Worm (Caenorhabditis elegans) whole organism, young adult: ENCODE data around the gene Y24F12A.1.
A peak's percentile ranks its signal among the peaks of the same experiment; 100 is the strongest.

ENCODE experiments used
- C06A6.2 ChIP-seq: fragments of 200-800 bp; sonication (Bioruptor generic); conservative IDR thresholded peaks from 2 replicates; pipeline ENCODE4 v1.3.6; 2022; ENCODE audit warnings: missing genetic modification characterization, missing compliant biosample characterization
- F23B12.7 ChIP-seq: sonication (generic microtip); optimal IDR thresholded peaks from 2 replicates; lab custom pipeline; 2017; ENCODE audit warnings: missing genetic modification characterization, mild to moderate bottlenecking, missing compliant biosample characterization, antibody characterized with exemption, moderate library complexity; ENCODE audit not compliant: insufficient read depth
- F39B2.1 ChIP-seq: fragments of 200-800 bp; sonication (Bioruptor generic); IDR thresholded peaks from 2 replicates; pipeline ENCODE4 v1.3.6; 2022; ENCODE audit warnings: missing genetic modification reagents, missing genetic modification characterization, missing compliant biosample characterization
- F49E8.2 ChIP-seq: sonication (generic microtip); optimal IDR thresholded peaks from 3 replicates; lab custom pipeline; 2017; ENCODE audit warnings: missing genetic modification characterization, mild to moderate bottlenecking, missing compliant biosample characterization, antibody characterized with exemption, moderate library complexity; ENCODE audit not compliant: insufficient read depth
- Y56A3A.18 ChIP-seq: fragments of 200-800 bp; sonication (Bioruptor generic); IDR thresholded peaks from 2 replicates; pipeline ENCODE4 v1.3.6; 2022; ENCODE audit warnings: missing genetic modification reagents, missing genetic modification characterization, missing compliant biosample characterization
- ZK185.1 ChIP-seq: sonication (generic microtip); optimal IDR thresholded peaks from 2 replicates; lab custom pipeline; 2016; ENCODE audit warnings: mild to moderate bottlenecking, missing genetic modification characterization, missing compliant biosample characterization; ENCODE audit not compliant: poor library complexity, severe bottlenecking
- aptf-2 ChIP-seq: fragments of 200-800 bp; sonication (Bioruptor generic); conservative IDR thresholded peaks from 2 replicates; pipeline ENCODE4 v1.3.6; 2022; ENCODE audit warnings: missing genetic modification reagents, missing genetic modification characterization, missing compliant biosample characterization
- athp-1 ChIP-seq: sonication (generic microtip); optimal IDR thresholded peaks from 2 replicates; lab custom pipeline; 2017; ENCODE audit warnings: mild to moderate bottlenecking, missing genetic modification characterization, missing compliant biosample characterization
- attf-5 ChIP-seq: fragments of 200-800 bp; sonication (Bioruptor generic); optimal IDR thresholded peaks from 2 replicates; lab custom pipeline; 2018; ENCODE audit warnings: mild to moderate bottlenecking, missing genetic modification characterization, missing compliant biosample characterization
- bed-1 ChIP-seq: fragments of 200-800 bp; sonication (Bioruptor generic); IDR thresholded peaks from 2 replicates; pipeline ENCODE4 v1.3.6; 2022; ENCODE audit warnings: missing genetic modification reagents, missing genetic modification characterization, missing compliant biosample characterization
- cebp-1 ChIP-seq, 2 experiments: fragments of 200-800 bp in 1 of 2; sonication (Bioruptor generic) in 1 of 2; sonication (generic microtip) in 1 of 2; IDR thresholded peaks in 1 of 2; optimal IDR thresholded peaks in 1 of 2; 2 replicates each; pipeline versions ENCODE4 v1.3.6 to Lab custom; 2017 to 2022; ENCODE audit warnings: missing compliant biosample characterization in 2 of 2, missing genetic modification characterization in 2 of 2, mild to moderate bottlenecking in 1 of 2, missing genetic modification reagents in 1 of 2, moderate library complexity in 1 of 2
- ceh-100 ChIP-seq: fragments of 200-800 bp; sonication (Bioruptor generic); IDR thresholded peaks from 2 replicates; pipeline ENCODE4 v1.3.6; 2022; ENCODE audit warnings: missing genetic modification reagents, missing genetic modification characterization, missing compliant biosample characterization
- dox-1 ChIP-seq: fragments of 200-800 bp; sonication (Bioruptor generic); IDR thresholded peaks from 2 replicates; pipeline ENCODE4 v1.3.6; 2022; ENCODE audit warnings: missing genetic modification reagents, missing genetic modification characterization, missing compliant biosample characterization
- dpl-1 ChIP-seq: fragments of 150-350 bp; optimal IDR thresholded peaks from 2 replicates; lab custom pipeline; 2014; ENCODE audit warnings: missing biosample characterization, missing genetic modification reagents, missing genetic modification characterization
- efl-1 ChIP-seq: fragments of 150-350 bp; optimal IDR thresholded peaks from 2 replicates; lab custom pipeline; 2014; ENCODE audit warnings: missing biosample characterization, missing genetic modification reagents, missing genetic modification characterization
- egl-18 ChIP-seq: fragments of 200-800 bp; sonication (Bioruptor generic); IDR thresholded peaks from 2 replicates; pipeline ENCODE4 v1.3.6; 2022; ENCODE audit warnings: missing genetic modification reagents, missing genetic modification characterization, missing compliant biosample characterization
- egl-44 ChIP-seq: fragments of 200-800 bp; sonication (Bioruptor generic); IDR thresholded peaks from 2 replicates; pipeline ENCODE4 v1.3.6; 2022; ENCODE audit warnings: missing genetic modification reagents, missing genetic modification characterization, missing compliant biosample characterization
- ekl-4 ChIP-seq: fragments of 200-800 bp; sonication (Bioruptor generic); IDR thresholded peaks from 2 replicates; pipeline ENCODE4 v1.3.6; 2022; ENCODE audit warnings: missing genetic modification reagents, missing genetic modification characterization, missing compliant biosample characterization
- him-1 ChIP-seq: sonication (generic microtip); optimal IDR thresholded peaks from 2 replicates; lab custom pipeline; 2016; ENCODE audit warnings: missing genotype, missing genetic modification reagents, missing genetic modification characterization, missing compliant biosample characterization
- hrde-1 ChIP-seq: sonication (generic microtip); optimal IDR thresholded peaks from 2 replicates; lab custom pipeline; 2016; ENCODE audit warnings: missing genetic modification characterization, mild to moderate bottlenecking, missing compliant biosample characterization, moderate library complexity, missing genotype, missing genetic modification reagents, borderline replicate concordance
- lin-26 ChIP-seq: fragments of 200-800 bp; sonication (Bioruptor generic); IDR thresholded peaks from 2 replicates; pipeline ENCODE4 v1.3.6; 2022; ENCODE audit warnings: missing genetic modification reagents, missing genetic modification characterization, missing compliant biosample characterization
- lin-54 ChIP-seq: fragments of 200-800 bp; sonication (Bioruptor generic); optimal IDR thresholded peaks from 2 replicates; lab custom pipeline; 2018; ENCODE audit warnings: mild to moderate bottlenecking, missing genetic modification characterization, missing compliant biosample characterization
- lsl-1 ChIP-seq: fragments of 200-800 bp; sonication (Bioruptor generic); optimal IDR thresholded peaks from 2 replicates; lab custom pipeline; 2018; ENCODE audit warnings: mild to moderate bottlenecking, missing genetic modification characterization, moderate library complexity, missing compliant biosample characterization
- mcd-1 ChIP-seq: fragments of 200-800 bp; sonication (Bioruptor generic); IDR thresholded peaks from 2 replicates; pipeline ENCODE4 v1.3.6; 2022; ENCODE audit warnings: missing genetic modification reagents, missing genetic modification characterization, missing compliant biosample characterization
- nfya-1 ChIP-seq: sonication (generic microtip); optimal IDR thresholded peaks from 2 replicates; lab custom pipeline; 2017; ENCODE audit warnings: antibody characterized with exemption, missing compliant biosample characterization, missing genetic modification characterization, borderline replicate concordance; ENCODE audit not compliant: insufficient read depth
- nfyb-1 ChIP-seq: fragments of 200-800 bp; sonication (Bioruptor generic); IDR thresholded peaks from 2 replicates; pipeline ENCODE4 v1.3.6; 2022; ENCODE audit warnings: missing genetic modification reagents, missing genetic modification characterization, missing compliant biosample characterization
- nhr-80 ChIP-seq: sonication (generic microtip); optimal IDR thresholded peaks from 2 replicates; lab custom pipeline; 2016; ENCODE audit warnings: missing genetic modification characterization, missing compliant biosample characterization
- pbrm-1 ChIP-seq: fragments of 200-800 bp; sonication (Bioruptor generic); IDR thresholded peaks from 2 replicates; pipeline ENCODE4 v1.3.6; 2022; ENCODE audit warnings: missing genetic modification reagents, missing genetic modification characterization, missing compliant biosample characterization
- pha-4 ChIP-seq: fragments of 150-350 bp; sonication (generic microtip); optimal IDR thresholded peaks from 2 replicates; lab custom pipeline; 2014; ENCODE audit warnings: missing biosample characterization, missing genetic modification reagents, missing genetic modification characterization
- snpc-1.3 ChIP-seq: sonication (generic microtip); optimal IDR thresholded peaks from 2 replicates; lab custom pipeline; 2017; ENCODE audit warnings: missing genetic modification characterization, mild to moderate bottlenecking, missing compliant biosample characterization, antibody characterized with exemption, moderate library complexity, missing genotype, missing genetic modification reagents; ENCODE audit not compliant: insufficient read depth
- snpc-3.4 ChIP-seq: sonication (generic microtip); optimal IDR thresholded peaks from 2 replicates; lab custom pipeline; 2017; ENCODE audit warnings: missing genetic modification characterization, mild to moderate bottlenecking, missing compliant biosample characterization, antibody characterized with exemption, moderate library complexity, missing genotype, missing genetic modification reagents
- snpc-4 ChIP-seq, 5 experiments: fragments of 150-350 bp in 1 of 5; sonication (generic microtip) in 4 of 5; optimal IDR thresholded peaks; 2 replicates each; lab custom pipeline; 2014 to 2018; ENCODE audit warnings: missing genetic modification characterization in 5 of 5, missing biosample characterization in 3 of 5, antibody characterized with exemption in 2 of 5, mild to moderate bottlenecking in 2 of 5, missing compliant biosample characterization in 2 of 5, missing genotype in 2 of 5, moderate library complexity in 2 of 5, missing genetic modification reagents in 1 of 5
- tbp1 ChIP-seq: fragments of 200-800 bp; sonication (Bioruptor generic); optimal IDR thresholded peaks from 2 replicates; lab custom pipeline; 2018; ENCODE audit warnings: mild to moderate bottlenecking, missing genetic modification characterization, missing compliant biosample characterization
- ztf-3 ChIP-seq: fragments of 200-800 bp; sonication (Bioruptor generic); optimal IDR thresholded peaks from 2 replicates; lab custom pipeline; 2018; ENCODE audit warnings: mild to moderate bottlenecking, missing genetic modification characterization, missing compliant biosample characterization

Y24F12A.1 gene

DNA sequence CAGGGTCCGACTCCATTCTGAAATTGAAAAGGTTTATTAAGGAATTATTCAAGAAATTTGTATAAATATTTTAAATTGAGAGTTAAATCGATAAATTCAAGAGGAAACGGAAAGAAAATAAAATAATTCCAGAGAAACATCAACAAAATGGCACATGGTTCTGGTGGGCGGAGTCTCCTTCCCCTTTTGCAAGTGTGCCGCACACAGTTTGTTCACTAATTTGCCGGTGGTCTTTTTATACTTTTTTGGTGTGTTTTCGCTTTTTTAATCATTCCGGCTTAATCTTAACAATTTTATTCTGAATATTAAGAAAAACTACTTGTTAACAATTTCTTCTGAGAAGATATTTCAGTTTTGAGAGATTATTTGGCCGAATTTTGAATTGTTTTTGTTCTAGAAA lies at the start of gene Y24F12A.1, which contains the start of gene ragc-1:
Y24F12A.1 (plus strand) TSS at position 346 of the 400 bp plus-strand sequence.
ragc-1 (minus strand) TSS at position 25 of the 400 bp plus-strand sequence.
- no peak for TF ChIP-seq aptf-2 (GFP tag; lab: Robert Waterston, UW)
- no peak for TF ChIP-seq efl-1 (GFP tag; lab: Kevin White, UChicago)
- TF ChIP-seq snpc-4 (GFP tag; optimal IDR thresholded peaks at IDR 0.05; lab: Kevin White, UChicago) = peak; percentile 7
- TF ChIP-seq snpc-4 (tag; optimal IDR thresholded peaks at IDR 0.05; lab: Kevin White, UChicago) = peak in 1 of 4 experiments; percentile 40
- 0 out of 2 replicates have a peak, but pooled peaks have one; percentile 19 for TF ChIP-seq mcd-1 (GFP tag; lab: Robert Waterston, UW)
- peak; percentile 79 for TF ChIP-seq F23B12.7 (tag; lab: Kevin White, UChicago)
- peak; percentile 22 for TF ChIP-seq pha-4 (tag; lab: Kevin White, UChicago)
- peak; percentile 60 for TF ChIP-seq snpc-1.3 (tag; lab: Kevin White, UChicago)
- no peak for TF ChIP-seq Y56A3A.18 (GFP tag; lab: Robert Waterston, UW)
- peak; percentile 71 for TF ChIP-seq ceh-100 (GFP tag; lab: Robert Waterston, UW)
- peak; percentile 56 for TF ChIP-seq snpc-3.4 (tag; lab: Kevin White, UChicago)
- no peak for TF ChIP-seq pbrm-1 (GFP tag; lab: Robert Waterston, UW)
- peak; percentile 39 for TF ChIP-seq ZK185.1 (tag; lab: Kevin White, UChicago)
- peak; percentile 55 for TF ChIP-seq nhr-80 (tag; lab: Kevin White, UChicago)
- TF ChIP-seq dpl-1 (GFP tag; lab: Kevin White, UChicago) = peak; percentile 13
- no peak for TF ChIP-seq bed-1
- no peak for TF ChIP-seq him-1 (tag; lab: Kevin White, UChicago)
- 0 out of 2 replicates have a peak, but pooled peaks have one; percentile 11 for TF ChIP-seq egl-44
- no peak for TF ChIP-seq athp-1 (tag; lab: Kevin White, UChicago)
- no peak for TF ChIP-seq nfya-1
- no peak for TF ChIP-seq cebp-1 (GFP tag; IDR thresholded peaks at IDR 0.05; lab: Robert Waterston, UW)
- peak; percentile 18 for TF ChIP-seq cebp-1 (tag; optimal IDR thresholded peaks at IDR 0.05; lab: Kevin White, UChicago)
- no peak for TF ChIP-seq lin-54 (GFP tag; lab: Kevin White, UChicago)
- TF ChIP-seq dox-1 (GFP tag; lab: Robert Waterston, UW) = 0 out of 2 replicates have a peak, but pooled peaks have one; percentile 7
- TF ChIP-seq tbp1 (GFP tag; lab: Kevin White, UChicago) = peak; percentile 34
- TF ChIP-seq attf-5 (GFP tag; lab: Kevin White, UChicago) = peak; percentile 70
- 0 out of 2 replicates have a peak, but pooled peaks have one; percentile 13 for TF ChIP-seq C06A6.2 (GFP tag; lab: Robert Waterston, UW)
- peak; percentile 5 for TF ChIP-seq lsl-1 (GFP tag; lab: Kevin White, UChicago)
- TF ChIP-seq nfyb-1 (GFP tag; lab: Robert Waterston, UW) = no peak
- TF ChIP-seq F39B2.1 = no peak
- no peak for TF ChIP-seq ztf-3 (GFP tag; lab: Kevin White, UChicago)

DNA sequence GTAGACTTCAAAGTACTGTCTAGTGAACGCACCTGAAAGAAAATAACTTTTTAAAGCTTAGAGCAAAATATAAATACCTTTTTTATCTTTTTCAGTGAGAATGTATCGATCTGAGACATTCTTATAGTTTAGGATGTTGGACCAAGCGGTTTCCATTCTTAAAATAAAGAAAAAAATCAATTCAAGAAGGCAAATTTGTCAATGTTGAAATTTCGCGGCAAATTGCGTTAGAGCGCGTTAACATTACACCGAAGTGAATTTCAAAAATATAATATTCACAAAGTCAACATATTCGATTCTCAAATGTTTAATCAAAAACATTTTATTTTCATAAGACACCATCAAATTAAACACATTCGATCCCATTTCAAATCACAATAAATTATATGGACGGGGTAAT lies 43.4 kb upstream of the Y24F12A.1 start, which contains the start of gene F12F6.7:
F12F6.7 (minus strand) TSS at position 157 of the 400 bp plus-strand sequence.
- TF ChIP-seq hrde-1 (tag; lab: Kevin White, UChicago) = peak; percentile 37
- TF ChIP-seq lin-26 (GFP tag; lab: Robert Waterston, UW) = no peak
- 0 out of 2 replicates have a peak, but pooled peaks have one; percentile 35 for TF ChIP-seq F39B2.1
- peak; percentile 5 for TF ChIP-seq efl-1 (GFP tag; lab: Kevin White, UChicago)
- TF ChIP-seq egl-18 (GFP tag; lab: Robert Waterston, UW) = no peak

DNA sequence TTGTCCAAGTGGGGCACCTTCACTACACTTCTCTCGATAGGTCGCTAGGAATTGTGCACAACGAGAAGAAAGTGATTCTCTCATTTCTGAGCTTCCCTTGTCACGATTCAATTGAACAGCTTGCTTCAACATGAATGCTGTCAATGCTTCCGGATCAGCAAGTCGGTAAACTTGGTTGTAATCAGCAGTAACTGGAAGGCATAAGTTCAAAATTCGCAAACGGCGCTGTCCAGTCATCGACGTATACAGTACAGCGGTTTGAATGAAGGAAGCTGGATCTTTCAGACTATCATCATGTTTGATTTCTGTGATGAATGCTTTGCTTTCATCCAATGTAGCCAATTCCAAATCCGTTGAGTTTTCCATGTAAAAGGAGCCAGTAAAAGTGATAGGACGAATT lies 42.0 kb upstream of the Y24F12A.1 start:
- TF ChIP-seq ekl-4 (GFP tag; lab: Robert Waterston, UW) (0 out of 2 replicates have a peak, but pooled peaks have one; percentile 11), F49E8.2 (tag; lab: Kevin White, UChicago) (no peak)
